Worm (Caenorhabditis elegans): Measurements from ENCODE around the gene lge-1.

The lge-1 gene

DNA sequence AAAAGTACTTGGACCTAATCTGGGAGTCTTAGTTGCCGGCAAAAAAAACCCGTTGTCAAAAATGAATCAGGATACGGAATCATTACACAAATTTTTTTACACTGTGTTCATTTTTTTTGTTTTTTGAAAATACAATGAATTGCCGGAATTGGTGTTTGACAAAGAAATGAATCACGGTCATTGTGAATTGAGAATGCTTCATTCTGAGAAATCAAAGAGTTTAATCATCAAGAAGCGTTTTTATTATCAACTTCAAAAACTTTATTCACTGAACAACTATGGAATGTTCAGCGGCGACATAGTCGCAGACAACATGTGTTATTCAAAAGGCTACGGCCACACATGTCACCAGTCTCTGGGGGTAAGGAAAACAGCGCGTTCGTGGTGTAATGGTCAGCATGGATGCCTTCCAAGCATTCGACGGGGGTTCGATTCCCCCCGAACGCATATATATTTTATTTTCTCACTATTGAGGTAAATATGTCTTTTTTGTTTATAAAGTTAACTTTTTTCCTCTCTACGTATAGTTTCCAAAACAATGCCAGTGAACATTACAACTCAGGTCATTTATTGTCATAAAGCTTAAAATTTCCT is 2.8 kb upstream of the lge-1 start, which contains the start of gene nas-10 (continued):
- TF ChIP-seq zip-2 (tag; optimal IDR thresholded peaks at IDR 0.05): peak; percentile 40
- TF ChIP-seq skn-1 (tag; optimal IDR thresholded peaks at IDR 0.05): no peak
- TF ChIP-seq nhr-48 (tag; optimal IDR thresholded peaks at IDR 0.05): peak; percentile 70
- peak; percentile 46 for TF ChIP-seq nhr-28 (tag; optimal IDR thresholded peaks at IDR 0.05)
- no peak for TF ChIP-seq lin-39 (tag; optimal IDR thresholded peaks at IDR 0.05)
- peak; percentile 76 for TF ChIP-seq dmd-6 (GFP tag; IDR thresholded peaks at IDR 0.05)

DNA sequence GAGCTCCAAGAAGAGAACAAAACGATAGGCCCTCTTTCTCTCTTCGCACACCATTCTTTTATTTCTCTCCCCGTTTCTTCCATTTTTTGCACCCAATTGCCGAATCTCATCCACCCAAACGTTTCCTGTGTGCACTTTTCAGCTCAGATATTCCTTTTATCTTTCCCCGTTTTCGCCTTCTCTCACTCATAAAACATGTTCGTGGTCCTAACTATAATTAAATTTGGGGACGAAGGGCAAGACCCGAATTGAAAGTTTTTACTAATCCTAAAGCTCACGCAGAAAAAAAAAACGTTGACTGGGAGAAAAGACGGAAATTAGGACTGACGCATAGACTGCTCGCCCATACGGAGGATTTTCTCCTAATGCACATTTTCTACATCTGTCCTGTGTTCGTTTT is 843 bp upstream of the lge-1 start:
- TF ChIP-seq ces-1 (GFP tag; optimal IDR thresholded peaks at IDR 0.05) (peak; percentile 54), gei-8 (GFP tag; optimal IDR thresholded peaks at IDR 0.05) (no peak)

DNA sequence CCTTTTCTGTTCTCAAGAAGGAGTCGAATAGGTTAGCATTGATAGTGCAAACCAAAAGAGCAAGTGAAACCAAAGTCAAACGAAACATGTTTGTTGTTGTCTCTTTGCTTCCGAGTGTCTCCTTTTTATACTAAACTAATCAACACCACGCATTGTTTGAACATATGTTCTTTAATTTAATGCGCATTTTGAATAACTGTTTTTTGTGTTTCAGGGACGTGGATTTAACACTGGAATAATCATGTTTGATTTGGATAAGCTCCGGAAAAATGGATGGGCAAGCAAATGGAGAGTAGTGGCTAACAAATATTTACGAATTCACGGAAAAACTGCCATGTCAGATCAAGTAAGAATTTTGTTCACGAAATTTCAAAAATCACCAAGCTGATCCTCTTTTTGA is 1.3 kb downstream of the lge-1 start, which contains the start of gene K09C8.9:
Gene K09C8.9, minus strand, starts transcription at position 101 of the 400 bp plus-strand sequence.
- TF ChIP-seq aly-2 (tag; optimal IDR thresholded peaks at IDR 0.05) (no peak), ceh-82 (tag; optimal IDR thresholded peaks at IDR 0.05) (no peak), jun-1 (tag; optimal IDR thresholded peaks at IDR 0.05) (no peak), ceh-44 (GFP tag; IDR thresholded peaks at IDR 0.05) (no peak), snpc-1.2 (GFP tag; IDR thresholded peaks at IDR 0.05) (no peak), hif-1 (tag; optimal IDR thresholded peaks at IDR 0.05) (no peak), tag-97 (GFP tag; IDR thresholded peaks at IDR 0.05) (no peak), php-3 (GFP tag; IDR thresholded peaks at IDR 0.05) (no peak), madf-5 (GFP tag; IDR thresholded peaks at IDR 0.05) (no peak), zfp-2 (tag; optimal IDR thresholded peaks at IDR 0.05) (no peak)

DNA sequence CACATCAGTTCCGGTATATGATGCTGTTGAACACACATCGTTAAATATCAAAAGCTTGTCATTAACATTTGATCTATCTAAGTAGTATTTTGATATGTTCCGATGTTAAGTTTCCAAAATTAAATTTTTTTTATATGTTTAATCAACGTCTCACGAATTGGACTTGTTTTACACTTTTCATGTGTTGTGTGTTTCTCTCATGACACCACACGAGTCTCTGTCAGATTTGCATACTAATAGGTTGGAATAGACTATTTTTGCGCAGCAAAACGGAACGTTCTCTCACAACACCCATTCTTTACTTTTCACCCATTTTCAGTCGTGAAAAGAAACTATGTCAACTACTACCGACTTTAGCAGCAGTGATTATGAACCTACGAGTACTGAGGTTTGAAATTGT is 4.3 kb downstream of the lge-1 start, which contains the start of gene K09C8.8:
Gene K09C8.8, plus strand, starts transcription at position 301 of the 400 bp plus-strand sequence.
- no peak for TF ChIP-seq spr-1 (tag; optimal IDR thresholded peaks at IDR 0.05)
- no peak for TF ChIP-seq dmd-6 (GFP tag; IDR thresholded peaks at IDR 0.05)
- TF ChIP-seq aha-1 (tag): no peak
- no peak for TF ChIP-seq aly-2 (tag; optimal IDR thresholded peaks at IDR 0.05)
- TF ChIP-seq nhr-42 (GFP tag; IDR thresholded peaks at IDR 0.05): no peak
- no peak for TF ChIP-seq arid-1 (GFP tag; conservative IDR thresholded peaks at IDR 0.05)
- no peak for TF ChIP-seq hlh-30 (tag; optimal IDR thresholded peaks at IDR 0.05; ENCODE audit: insufficient read depth)
- no peak for TF ChIP-seq mxl-2 (GFP tag; conservative IDR thresholded peaks at IDR 0.05)
- TF ChIP-seq lin-39 (tag; optimal IDR thresholded peaks at IDR 0.05): no peak
- TF ChIP-seq lin-29 (GFP tag; IDR thresholded peaks at IDR 0.05): no peak
- TF ChIP-seq nhr-237 (tag; optimal IDR thresholded peaks at IDR 0.05): no peak
- no peak for TF ChIP-seq unc-130 (GFP tag; optimal IDR thresholded peaks at IDR 0.05)
- no peak for TF ChIP-seq vab-7 (GFP tag; IDR thresholded peaks at IDR 0.05)
- TF ChIP-seq ama-1 (optimal IDR thresholded peaks at IDR 0.05): no peak
- no peak for TF ChIP-seq php-3 (GFP tag; IDR thresholded peaks at IDR 0.05)
- TF ChIP-seq lin-13 (GFP tag; optimal IDR thresholded peaks at IDR 0.05): no peak

DNA sequence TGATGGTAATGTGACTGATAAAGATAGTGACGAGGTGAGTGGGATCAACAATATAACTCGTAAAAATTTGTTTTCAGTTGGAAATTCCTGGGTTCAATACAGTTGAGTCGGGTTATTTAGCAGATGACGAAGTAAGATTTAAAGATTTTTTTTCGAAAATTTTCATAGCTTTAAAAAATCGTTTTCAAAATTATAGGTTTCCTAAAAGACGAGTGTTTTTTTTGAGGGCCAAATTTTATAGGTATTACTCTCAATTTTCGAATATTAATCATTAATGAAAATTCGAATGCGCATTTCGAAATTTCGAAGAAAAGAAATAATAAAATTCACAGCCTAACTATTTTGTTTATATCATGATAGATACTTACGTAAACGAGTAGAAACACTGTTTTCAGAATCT is 4.8 kb downstream of the lge-1 start:
- peak; percentile 71 for TF ChIP-seq aha-1 (tag)
- TF ChIP-seq zfp-3 (GFP tag; conservative IDR thresholded peaks at IDR 0.05): no peak
- TF ChIP-seq unc-62 (GFP tag; optimal IDR thresholded peaks at IDR 0.05 in 1 of 2): peak in 1 of 2 experiments; percentile 85
- TF ChIP-seq unc-62 (tag; optimal IDR thresholded peaks at IDR 0.05): no peak

Data from whole organism, L4 larva.